Fruit fly (Drosophila melanogaster): ENCODE results near the gene Hs3st-B.

dm6 chrX:19261071-19261470 is 12.6 kb downstream of the Hs3st-B start, which contains the start of gene rictor:
- TF ChIP-seq Dll (optimal IDR thresholded peaks at IDR 0.05) = no peak
- no peak for TF ChIP-seq usp (GFP tag; optimal IDR thresholded peaks at IDR 0.05)
- TF ChIP-seq CG8478 (optimal IDR thresholded peaks at IDR 0.05) = no peak
- no peak for TF ChIP-seq pan (optimal IDR thresholded peaks at IDR 0.05)
